Worm (Caenorhabditis elegans): Measurements from ENCODE around the gene cutl-15.

DNA sequence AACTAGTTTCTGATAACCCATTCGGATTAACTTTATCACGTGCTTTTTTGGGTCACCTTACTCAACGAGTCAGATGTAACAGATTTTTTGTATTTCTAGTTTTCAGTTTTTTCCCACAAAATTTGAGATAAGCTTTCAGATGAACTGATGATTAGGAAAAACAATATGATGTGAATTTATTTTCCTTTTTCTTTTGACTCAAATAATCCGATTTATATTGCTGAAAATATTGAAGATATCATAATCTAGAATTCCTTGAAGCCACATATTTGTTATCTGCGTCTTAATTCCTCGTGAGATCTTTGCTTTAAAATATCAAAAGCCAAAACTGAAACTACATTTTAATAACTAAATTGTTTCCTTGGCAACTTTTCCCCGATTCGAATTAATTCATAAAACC is 30.8 kb downstream of the cutl-15 start:
- no peak for TF ChIP-seq nhr-11 (tag; optimal IDR thresholded peaks at IDR 0.05)
- TF ChIP-seq lin-11 (tag; optimal IDR thresholded peaks at IDR 0.05): no peak
- no peak for TF ChIP-seq fax-1 (tag; optimal IDR thresholded peaks at IDR 0.05)
- no peak for TF ChIP-seq ceh-22 (tag; optimal IDR thresholded peaks at IDR 0.05)
- no peak for TF ChIP-seq tbx-2 (tag; optimal IDR thresholded peaks at IDR 0.05)
- no peak for TF ChIP-seq pqm-1 (tag; optimal IDR thresholded peaks at IDR 0.05)
- TF ChIP-seq unc-55 (GFP tag; optimal IDR thresholded peaks at IDR 0.05): no peak
- TF ChIP-seq ceh-2 (tag; optimal IDR thresholded peaks at IDR 0.05): no peak
- no peak for TF ChIP-seq pha-4 (tag; optimal IDR thresholded peaks at IDR 0.05)
- no peak for TF ChIP-seq ceh-31 (tag; optimal IDR thresholded peaks at IDR 0.05)
- no peak for TF ChIP-seq che-1 (tag; optimal IDR thresholded peaks at IDR 0.05)
- TF ChIP-seq ttx-3 (tag; optimal IDR thresholded peaks at IDR 0.05): no peak

Measured in whole organism, late embryonic.